Fruit fly (Drosophila melanogaster): Measurements from ENCODE around the gene osa.

The osa gene

dm6 chr3R:17686875-17687274 is 31.3 kb downstream of the osa start, which contains the start of gene CG31249 (continued):
- no peak for TF ChIP-seq CG11093 (GFP tag; IDR thresholded peaks at IDR 0.05)
- TF ChIP-seq CG34376 (GFP tag; optimal IDR thresholded peaks at IDR 0.05), result no peak
- TF ChIP-seq Neu2 (GFP tag; optimal IDR thresholded peaks at IDR 0.05; ENCODE audit: borderline replicate concordance), result no peak
- peak; percentile 8 for TF ChIP-seq HmgZ (tag; optimal IDR thresholded peaks at IDR 0.05)
- TF ChIP-seq CG33213 (GFP tag; optimal IDR thresholded peaks at IDR 0.05), result no peak
- TF ChIP-seq Atf6 (GFP tag; IDR thresholded peaks at IDR 0.05), result no peak
- no peak for TF ChIP-seq fd64A (GFP tag; optimal IDR thresholded peaks at IDR 0.05)
- TF ChIP-seq gro (GFP tag; optimal IDR thresholded peaks at IDR 0.05), result no peak
- no peak for TF ChIP-seq Fer3 (tag; optimal IDR thresholded peaks at IDR 0.05)
- TF ChIP-seq peb (GFP tag; IDR thresholded peaks at IDR 0.05), result no peak
- no peak for TF ChIP-seq bcd (GFP tag; optimal IDR thresholded peaks at IDR 0.05)
- peak; percentile 69 for TF ChIP-seq HLH4C (GFP tag; IDR thresholded peaks at IDR 0.05; ENCODE audit: partially characterized antibody)
- no peak for TF ChIP-seq stc (GFP tag; IDR thresholded peaks at IDR 0.05)
- no peak for TF ChIP-seq sob (GFP tag; IDR thresholded peaks at IDR 0.05)
- no peak for TF ChIP-seq pum (GFP tag; optimal IDR thresholded peaks at IDR 0.05)
- TF ChIP-seq schlank (tag; optimal IDR thresholded peaks at IDR 0.05), result no peak
- TF ChIP-seq HHEX (GFP tag; optimal IDR thresholded peaks at IDR 0.05), result no peak
- TF ChIP-seq Dip2 (GFP tag; IDR thresholded peaks at IDR 0.05), result no peak
- no peak for TF ChIP-seq Deaf1 (tag; optimal IDR thresholded peaks at IDR 0.05)
- TF ChIP-seq CG12942 (GFP tag; optimal IDR thresholded peaks at IDR 0.05), result no peak
- peak; percentile 44 for TF ChIP-seq lilli (GFP tag; optimal IDR thresholded peaks at IDR 0.05)
- peak; percentile 87 for TF ChIP-seq CG13287 (GFP tag; IDR thresholded peaks at IDR 0.05; ENCODE audit: partially characterized antibody)
- no peak for TF ChIP-seq CG5245 (GFP tag; optimal IDR thresholded peaks at IDR 0.05)
- peak; percentile 65 for TF ChIP-seq CG16813 (GFP tag; IDR thresholded peaks at IDR 0.05; ENCODE audit: partially characterized antibody)
- TF ChIP-seq pnt (GFP tag; optimal IDR thresholded peaks at IDR 0.05), result no peak
- no peak for TF ChIP-seq toy (GFP tag; IDR thresholded peaks at IDR 0.05)
- TF ChIP-seq inv (GFP tag; IDR thresholded peaks at IDR 0.05; ENCODE audit: partially characterized antibody), result peak; percentile 34; the same call in 1 of the 2 replicates
- no peak for TF ChIP-seq Nf-YC (tag; optimal IDR thresholded peaks at IDR 0.05)
- TF ChIP-seq CG13296 (GFP tag; optimal IDR thresholded peaks at IDR 0.05), result no peak
- 0 out of 3 replicates have a peak, but pooled peaks have one; percentile 45 for TF ChIP-seq CG7963 (GFP tag; IDR thresholded peaks at IDR 0.05; ENCODE audit: partially characterized antibody)
- no peak for TF ChIP-seq dm (GFP tag; optimal IDR thresholded peaks at IDR 0.05)
- TF ChIP-seq CG11560 (tag; IDR thresholded peaks at IDR 0.05), result no peak
- no peak for TF ChIP-seq CG17328 (GFP tag; IDR thresholded peaks at IDR 0.05)
- no peak for TF ChIP-seq crc (GFP tag; optimal IDR thresholded peaks at IDR 0.05)
- no peak for TF ChIP-seq CG15696 (tag; optimal IDR thresholded peaks at IDR 0.05)
- no peak for TF ChIP-seq CrebB (tag; optimal IDR thresholded peaks at IDR 0.05)
- TF ChIP-seq BEAF-32 (GFP tag; optimal IDR thresholded peaks at IDR 0.05), result peak; percentile 78
- TF ChIP-seq Hey (tag; optimal IDR thresholded peaks at IDR 0.05), result no peak
- TF ChIP-seq chm (GFP tag; IDR thresholded peaks at IDR 0.05), result no peak
- peak; percentile 59 for TF ChIP-seq Med (GFP tag)
- TF ChIP-seq Doc2 (GFP tag; IDR thresholded peaks at IDR 0.05), result no peak
- no peak for TF ChIP-seq CG31388 (GFP tag; optimal IDR thresholded peaks at IDR 0.05)
- no peak for TF ChIP-seq CG4282 (GFP tag; optimal IDR thresholded peaks at IDR 0.05)
- TF ChIP-seq Opbp (GFP tag; IDR thresholded peaks at IDR 0.05; ENCODE audit: partially characterized antibody), result peak; percentile 66; the same call in 2 of the 3 replicates
- peak; percentile 81 for TF ChIP-seq Scr (GFP tag; IDR thresholded peaks at IDR 0.05; ENCODE audit: partially characterized antibody)
- TF ChIP-seq esg (GFP tag; conservative IDR thresholded peaks at IDR 0.05), result no peak
- TF ChIP-seq fu2 (GFP tag; optimal IDR thresholded peaks at IDR 0.05), result no peak
- TF ChIP-seq Trl (optimal IDR thresholded peaks at IDR 0.05), result no peak
- TF ChIP-seq Trl (GFP tag; optimal IDR thresholded peaks at IDR 0.05), result no peak
- TF ChIP-seq CG7987 (GFP tag; optimal IDR thresholded peaks at IDR 0.05), result no peak
- TF ChIP-seq chif (GFP tag; optimal IDR thresholded peaks at IDR 0.05), result no peak
- peak; percentile 53; the same call in 2 of the 3 replicates for TF ChIP-seq knrl (GFP tag; IDR thresholded peaks at IDR 0.05; ENCODE audit: partially characterized antibody)
